Worm (Caenorhabditis elegans) whole organism, L3 larva: ENCODE measurements around the gene math-34.

Experiments used
- ama-1 ChIP-seq: fragments of 150-350 bp; optimal IDR thresholded peaks from 2 replicates; lab custom pipeline; 2018
- egl-5 ChIP-seq: fragments of 150-350 bp; optimal IDR thresholded peaks from 2 replicates; lab custom pipeline; 2017; ENCODE audit warnings: missing biosample characterization, missing genetic modification reagents, missing genetic modification characterization, inconsistent platforms
- elt-3 ChIP-seq, 3 experiments: fragments of 150-350 bp in 1 of 3; sonication (generic microtip) in 2 of 3; optimal IDR thresholded peaks; 2 replicates in 2 of 3; 4 replicates in 1 of 3; lab custom pipeline; 2014 to 2017; ENCODE audit warnings: missing biosample characterization in 3 of 3, missing genetic modification characterization in 3 of 3
- nhr-11 ChIP-seq: fragments of 150-350 bp; optimal IDR thresholded peaks from 2 replicates; lab custom pipeline; 2014; ENCODE audit warnings: missing biosample characterization, missing genetic modification characterization
- nhr-28 ChIP-seq: fragments of 150-350 bp; optimal IDR thresholded peaks from 2 replicates; lab custom pipeline; 2014; ENCODE audit warnings: missing biosample characterization, missing genetic modification characterization
- nhr-43 ChIP-seq: sonication (generic microtip); optimal IDR thresholded peaks from 2 replicates; lab custom pipeline; 2016; ENCODE audit warnings: mild to moderate bottlenecking, missing genetic modification characterization, missing compliant biosample characterization; ENCODE audit not compliant: poor library complexity, severe bottlenecking
- nhr-77 ChIP-seq: fragments of 150-350 bp; optimal IDR thresholded peaks from 2 replicates; lab custom pipeline; 2014; ENCODE audit warnings: missing biosample characterization, missing genetic modification characterization
- ztf-11 ChIP-seq: fragments of 150-350 bp; optimal IDR thresholded peaks from 2 replicates; lab custom pipeline; 2014; ENCODE audit warnings: missing biosample characterization, missing genetic modification characterization
- ztf-4 ChIP-seq: fragments of 150-350 bp; optimal IDR thresholded peaks from 2 replicates; lab custom pipeline; 2014; ENCODE audit warnings: missing biosample characterization, missing genetic modification characterization

DNA sequence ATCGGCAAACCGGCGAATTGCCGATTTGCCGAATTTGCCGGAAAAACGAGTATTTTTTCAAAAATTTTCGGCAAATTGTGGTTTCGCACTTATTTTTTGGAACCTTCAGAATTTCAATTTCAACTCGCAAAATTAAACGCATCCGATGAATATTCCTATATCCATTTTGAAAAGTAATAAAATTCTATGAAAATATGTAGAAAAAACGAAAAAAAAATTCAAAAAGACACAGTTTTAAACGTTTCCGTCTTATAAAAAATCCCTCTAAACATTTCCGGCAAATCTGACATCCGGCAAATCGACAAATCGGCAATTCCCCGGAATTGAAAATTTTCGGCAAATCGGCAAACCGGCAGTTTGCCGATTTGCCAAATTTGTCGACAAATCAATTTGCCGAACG is 16.9 kb downstream of the math-34 start, which contains the start of gene str-148:
- TF ChIP-seq ama-1 (lab: Kevin White, UChicago): no peak
- TF ChIP-seq elt-3 (tag; optimal IDR thresholded peaks at IDR 0.05; lab: Kevin White, UChicago): no peak
- TF ChIP-seq ztf-11: no peak
- TF ChIP-seq egl-5: no peak
- TF ChIP-seq nhr-43: no peak
- TF ChIP-seq nhr-77 (tag; lab: Kevin White, UChicago): no peak
- no peak for TF ChIP-seq nhr-11 (tag; lab: Kevin White, UChicago)
- TF ChIP-seq ztf-4: no peak
- TF ChIP-seq nhr-28: no peak
